Fruit fly (Drosophila melanogaster) whole organism, wandering third instar larva: Measurements from ENCODE around the gene Shawn.

Source experiments
- Dfd ChIP-seq: fragments of >200 bp; optimal IDR thresholded peaks from 2 replicates; lab custom pipeline; 2017; ENCODE audit warnings: missing biosample characterization, missing genetic modification characterization
- Dif ChIP-seq: fragments of 200-275, 200-300 bp; sonication (Bioruptor generic); optimal IDR thresholded peaks from 2 replicates; lab custom pipeline; 2018; ENCODE audit warnings: missing biosample characterization, missing genetic modification characterization; ENCODE audit not compliant: partially characterized antibody
- Hr78 ChIP-seq: fragments of >200 bp; optimal IDR thresholded peaks from 2 replicates; lab custom pipeline; 2017; ENCODE audit warnings: missing biosample characterization, missing genetic modification characterization
- Jra ChIP-seq: sonication (Bioruptor generic); optimal IDR thresholded peaks from 2 replicates; lab custom pipeline; 2016; ENCODE audit warnings: missing biosample characterization, missing genetic modification characterization
- N ChIP-seq: fragments of >200 bp; optimal IDR thresholded peaks from 2 replicates; lab custom pipeline; 2018; ENCODE audit warnings: missing biosample characterization, missing external identifiers, missing genetic modification characterization
- Rel ChIP-seq, 2 experiments: fragments of 200-800 bp; sonication (Bioruptor generic) in 1 of 2; optimal IDR thresholded peaks; 2 replicates in 1 of 2; 3 replicates in 1 of 2; lab custom pipeline; 2016 to 2019; ENCODE audit warnings: mild to moderate bottlenecking in 2 of 2, missing biosample characterization in 2 of 2, missing genetic modification characterization in 2 of 2, moderate library complexity in 1 of 2
- ey ChIP-seq: fragments of 200-800 bp; sonication (Bioruptor generic); optimal IDR thresholded peaks from 2 replicates; lab custom pipeline; 2016; ENCODE audit warnings: missing biosample characterization, missing genetic modification characterization
- h ChIP-seq: fragments of 200-800 bp; sonication (Bioruptor generic); optimal IDR thresholded peaks from 3 replicates; lab custom pipeline; 2016; ENCODE audit warnings: missing biosample characterization, mild to moderate bottlenecking, missing genetic modification characterization
- lola ChIP-seq: fragments of >200 bp; optimal IDR thresholded peaks from 2 replicates; lab custom pipeline; 2017; ENCODE audit warnings: missing biosample characterization, missing genetic modification characterization
- pan ChIP-seq: fragments of >200 bp; optimal IDR thresholded peaks from 2 replicates; lab custom pipeline; 2017
- psq ChIP-seq: fragments of 200-800 bp; sonication (Bioruptor generic); optimal IDR thresholded peaks from 3 replicates; lab custom pipeline; 2017; ENCODE audit warnings: missing biosample characterization, mild to moderate bottlenecking, missing genetic modification characterization, moderate library complexity
- sv ChIP-seq: fragments of 200-800 bp; sonication (Bioruptor generic); optimal IDR thresholded peaks from 3 replicates; lab custom pipeline; 2016; ENCODE audit warnings: missing biosample characterization, missing genetic modification characterization
- tai ChIP-seq: sonication (Bioruptor generic); optimal IDR thresholded peaks from 2 replicates; lab custom pipeline; 2016; ENCODE audit warnings: missing biosample characterization, missing genetic modification characterization
- usp ChIP-seq: fragments of >200 bp; optimal IDR thresholded peaks from 2 replicates; lab custom pipeline; 2017; ENCODE audit warnings: missing biosample characterization, missing genetic modification characterization

dm6 chrX:19631365-19631832, 20.1 kb downstream of the Shawn start:
- TF ChIP-seq usp (GFP tag; lab: Kevin White, UChicago) = no peak
- TF ChIP-seq N (GFP tag; lab: Kevin White, UChicago) = peak; percentile 83
- TF ChIP-seq Jra = no peak
- no peak for TF ChIP-seq sv
- TF ChIP-seq Dfd (GFP tag; lab: Kevin White, UChicago) = no peak
- no peak for TF ChIP-seq tai (GFP tag; lab: Kevin White, UChicago)
- no peak for TF ChIP-seq h (GFP tag; lab: Kevin White, UChicago)
- TF ChIP-seq pan (lab: Kevin White, UChicago) = no peak
- no peak for TF ChIP-seq Rel (GFP tag; optimal IDR thresholded peaks at IDR 0.05; lab: Kevin White, UChicago)
- no peak for TF ChIP-seq Rel (tag; optimal IDR thresholded peaks at IDR 0.05; lab: Kevin White, UChicago)
- no peak for TF ChIP-seq Hr78 (GFP tag; lab: Kevin White, UChicago)
- peak; percentile 33 for TF ChIP-seq psq
- no peak for TF ChIP-seq lola (GFP tag; lab: Kevin White, UChicago)
- TF ChIP-seq Dif (GFP tag; lab: Kevin White, UChicago) = peak; percentile 91
- TF ChIP-seq ey (GFP tag; lab: Kevin White, UChicago) = no peak
